Worm (Caenorhabditis elegans): ENCODE data around the gene ddx-17.
A peak's percentile ranks its signal among the peaks of the same experiment; 100 is the strongest.

Gene ddx-17

DNA sequence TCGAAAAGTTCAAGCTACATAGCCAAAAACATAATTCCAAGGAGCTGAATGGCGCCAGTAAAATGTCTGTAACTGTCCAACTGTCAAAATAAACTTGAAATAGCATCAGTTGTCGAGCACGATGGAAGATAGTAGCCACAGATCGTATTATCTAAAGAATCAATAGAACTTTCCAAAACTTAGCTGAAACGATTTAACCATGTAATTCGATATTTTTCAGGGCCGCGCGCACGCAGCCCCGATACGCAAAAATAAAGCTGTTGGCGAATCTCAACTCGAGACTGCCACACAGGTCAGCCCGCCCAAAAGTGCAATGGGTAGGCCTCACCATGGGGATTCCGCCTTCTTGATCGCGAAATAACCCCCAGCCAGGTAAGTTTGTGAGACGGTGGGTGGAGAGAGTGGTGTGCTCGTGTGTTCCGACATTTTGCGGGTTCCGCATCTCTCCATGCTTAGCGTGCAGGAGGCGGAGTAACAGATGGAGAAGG lies 16.4 kb upstream of the ddx-17 start (continued):
- no peak for TF ChIP-seq F55B11.4 (tag; optimal IDR thresholded peaks at IDR 0.05; ENCODE audit: borderline replicate concordance, insufficient read depth)
- TF ChIP-seq T26A5.8 (tag; optimal IDR thresholded peaks at IDR 0.05), result no peak
- TF ChIP-seq madf-6 (GFP tag; IDR thresholded peaks at IDR 0.05), result peak; percentile 81
- TF ChIP-seq snpc-3.4 (tag; optimal IDR thresholded peaks at IDR 0.05), result peak; percentile 83
- peak; percentile 57; the same call in 1 of the 2 replicates for TF ChIP-seq ztf-28 (GFP tag; IDR thresholded peaks at IDR 0.05)
- peak; percentile 57; the same call in 1 of the 2 replicates for TF ChIP-seq egl-44 (GFP tag; IDR thresholded peaks at IDR 0.05)
- TF ChIP-seq nhr-80 (tag; optimal IDR thresholded peaks at IDR 0.05), result peak; percentile 34
- TF ChIP-seq T07F8.4 (tag; optimal IDR thresholded peaks at IDR 0.05), result no peak
- peak; percentile 6 for TF ChIP-seq mes-4 (tag; optimal IDR thresholded peaks at IDR 0.05)
- peak; percentile 26 for TF ChIP-seq atf-7 (tag; optimal IDR thresholded peaks at IDR 0.05)
- TF ChIP-seq hlh-26 (GFP tag; conservative IDR thresholded peaks at IDR 0.05), result no peak
- peak; percentile 61 for TF ChIP-seq lin-54 (GFP tag; optimal IDR thresholded peaks at IDR 0.05)
- TF ChIP-seq Y53G8AR.9 (GFP tag; conservative IDR thresholded peaks at IDR 0.05), result peak; percentile 86
- no peak for TF ChIP-seq nhr-120 (GFP tag; IDR thresholded peaks at IDR 0.05)
- TF ChIP-seq aptf-2 (GFP tag; conservative IDR thresholded peaks at IDR 0.05), result peak; percentile 74; the same call in 1 of the 2 replicates
- peak; percentile 77 for TF ChIP-seq tbp1 (GFP tag; optimal IDR thresholded peaks at IDR 0.05)
- TF ChIP-seq ztf-18 (tag; optimal IDR thresholded peaks at IDR 0.05), result peak; percentile 52
- TF ChIP-seq ZK185.1 (tag; optimal IDR thresholded peaks at IDR 0.05; ENCODE audit: poor library complexity, severe bottlenecking), result no peak
- no peak for TF ChIP-seq lin-40 (tag; optimal IDR thresholded peaks at IDR 0.05)
- peak; percentile 43 for TF ChIP-seq ets-4 (GFP tag; optimal IDR thresholded peaks at IDR 0.05)
- TF ChIP-seq lsy-27 (tag; optimal IDR thresholded peaks at IDR 0.05; ENCODE audit: borderline replicate concordance, insufficient read depth), result no peak
- TF ChIP-seq C17E4.6 (GFP tag; IDR thresholded peaks at IDR 0.05), result peak; percentile 74
- peak; percentile 94 for TF ChIP-seq him-1 (tag; optimal IDR thresholded peaks at IDR 0.05)
- TF ChIP-seq unc-62 (GFP tag; optimal IDR thresholded peaks at IDR 0.05), result no peak
- TF ChIP-seq ceh-91 (GFP tag; IDR thresholded peaks at IDR 0.05), result peak; percentile 54
- peak; percentile 67 for TF ChIP-seq madf-10 (tag; optimal IDR thresholded peaks at IDR 0.05)
- no peak for TF ChIP-seq zfh-2 (GFP tag; conservative IDR thresholded peaks at IDR 0.05)
- TF ChIP-seq ceh-100 (GFP tag; IDR thresholded peaks at IDR 0.05), result peak; percentile 84
- TF ChIP-seq lin-35 (GFP tag; optimal IDR thresholded peaks at IDR 0.05), result peak in 1 of 3 experiments; percentile 50
- no peak for TF ChIP-seq Y79H2A.3 (GFP tag; conservative IDR thresholded peaks at IDR 0.05)
- TF ChIP-seq mxl-1 (tag; optimal IDR thresholded peaks at IDR 0.05), result no peak
- peak; percentile 73 for TF ChIP-seq egrh-3 (GFP tag; IDR thresholded peaks at IDR 0.05)
- TF ChIP-seq hmg-20 (GFP tag; IDR thresholded peaks at IDR 0.05), result peak; percentile 43; the same call in 1 of the 2 replicates
- TF ChIP-seq F33H1.4 (GFP tag; IDR thresholded peaks at IDR 0.05), result peak; percentile 66
- 0 out of 2 replicates have a peak, but pooled peaks have one; percentile 88 for TF ChIP-seq cebp-2 (GFP tag; IDR thresholded peaks at IDR 0.05)
- no peak for TF ChIP-seq sdz-38 (tag; optimal IDR thresholded peaks at IDR 0.05)
- TF ChIP-seq Y67H2A.10 (GFP tag; conservative IDR thresholded peaks at IDR 0.05), result 0 out of 2 replicates have a peak, but pooled peaks have one; percentile 31
- TF ChIP-seq repo-1 (tag; optimal IDR thresholded peaks at IDR 0.05), result peak; percentile 91
- 0 out of 2 replicates have a peak, but pooled peaks have one; percentile 22 for TF ChIP-seq ztf-6 (GFP tag; IDR thresholded peaks at IDR 0.05)
- TF ChIP-seq B0035.1 (tag; optimal IDR thresholded peaks at IDR 0.05), result peak; percentile 38
- TF ChIP-seq attf-5 (GFP tag; optimal IDR thresholded peaks at IDR 0.05), result no peak
- TF ChIP-seq snpc-4 (GFP tag; optimal IDR thresholded peaks at IDR 0.05), result peak; percentile 89
- peak; percentile 93 to 99 (median 96) for TF ChIP-seq snpc-4 (tag; optimal IDR thresholded peaks at IDR 0.05)
- 0 out of 2 replicates have a peak, but pooled peaks have one; percentile 17 for TF ChIP-seq nfya-2 (GFP tag; IDR thresholded peaks at IDR 0.05)
- 0 out of 2 replicates have a peak, but pooled peaks have one; percentile 78 for TF ChIP-seq Y56A3A.18 (GFP tag; IDR thresholded peaks at IDR 0.05)
- peak; percentile 80 for TF ChIP-seq lin-26 (GFP tag; IDR thresholded peaks at IDR 0.05)
- no peak for TF ChIP-seq F57A8.1 (GFP tag; optimal IDR thresholded peaks at IDR 0.05)
- TF ChIP-seq tbx-9 (tag; optimal IDR thresholded peaks at IDR 0.05; ENCODE audit: borderline replicate concordance), result no peak

All from whole organism, young adult.